Worm (Caenorhabditis elegans): ENCODE data around the gene C17C3.15.

Gene C17C3.15

ce11 chrII:5603194-5603593 is 32.7 kb downstream of the C17C3.15 start, which contains the start of gene C17G10.6:
Gene C17G10.6 (minus strand): TSS chrII:5603294.
- no peak for TF ChIP-seq dao-5 (tag; optimal IDR thresholded peaks at IDR 0.05)
- TF ChIP-seq him-1 (tag; optimal IDR thresholded peaks at IDR 0.05), result no peak
- TF ChIP-seq W03F9.2 (tag; optimal IDR thresholded peaks at IDR 0.05), result no peak

DNA sequence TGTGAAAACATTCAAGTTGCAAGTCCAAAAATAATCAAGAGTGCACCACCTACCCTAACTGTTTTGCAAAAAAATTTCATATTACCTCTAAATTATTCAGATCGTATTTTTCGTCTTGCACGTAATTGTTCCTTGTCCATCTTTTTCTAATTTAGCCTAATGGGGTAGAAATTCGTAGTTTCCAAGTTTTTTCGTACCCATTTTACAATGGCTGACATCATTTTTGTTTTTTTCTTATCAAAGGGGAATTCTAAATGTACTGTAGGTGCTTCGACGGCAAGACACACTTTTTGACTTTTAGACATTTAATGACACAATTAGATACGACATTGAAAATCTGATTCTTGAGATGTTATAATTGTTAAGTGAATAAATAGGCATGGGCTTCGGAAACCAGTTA is 34.0 kb downstream of the C17C3.15 start:
- TF ChIP-seq dao-5 (tag; optimal IDR thresholded peaks at IDR 0.05) (no peak), him-1 (tag; optimal IDR thresholded peaks at IDR 0.05) (no peak), W03F9.2 (tag; optimal IDR thresholded peaks at IDR 0.05) (no peak)

- TF ChIP-seq him-1 (tag; optimal IDR thresholded peaks at IDR 0.05), result no peak
- TF ChIP-seq dao-5 (tag; optimal IDR thresholded peaks at IDR 0.05), result no peak
- no peak for TF ChIP-seq W03F9.2 (tag; optimal IDR thresholded peaks at IDR 0.05)
Measured at ce11 chrII:5605538-5605945, 35.1 kb downstream of the C17C3.15 start.

DNA sequence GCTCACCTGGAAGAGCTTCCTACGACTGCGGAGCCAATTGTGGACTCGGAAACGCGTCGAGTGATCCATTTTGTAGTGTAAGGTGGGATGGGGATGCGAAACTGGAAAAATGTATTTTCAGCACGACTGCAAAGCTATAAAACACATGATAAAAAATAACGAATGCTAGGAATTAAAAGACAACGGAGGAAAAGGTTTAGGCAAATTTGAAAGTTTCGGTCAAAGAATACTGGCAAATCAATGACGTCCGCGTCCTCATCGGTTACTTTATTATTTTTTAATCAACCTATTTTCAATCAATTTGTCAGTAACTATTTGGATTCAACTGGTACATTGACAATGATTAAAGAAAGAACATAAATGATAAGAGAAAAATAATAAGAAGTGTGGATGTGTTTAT is 37.3 kb downstream of the C17C3.15 start, which contains the start of gene C17G10.7:
Gene C17G10.7, minus strand, starts transcription at position 101 of the 400 bp plus-strand sequence.
- TF ChIP-seq him-1 (tag; optimal IDR thresholded peaks at IDR 0.05), result no peak
- no peak for TF ChIP-seq dao-5 (tag; optimal IDR thresholded peaks at IDR 0.05)
- TF ChIP-seq W03F9.2 (tag; optimal IDR thresholded peaks at IDR 0.05), result no peak

- TF ChIP-seq him-1 (tag; optimal IDR thresholded peaks at IDR 0.05) (no peak), dao-5 (tag; optimal IDR thresholded peaks at IDR 0.05) (no peak), W03F9.2 (tag; optimal IDR thresholded peaks at IDR 0.05) (no peak)
Measured at ce11 chrII:5619298-5619697, 48.8 kb downstream of the C17C3.15 start, which contains the start of gene dhs-6. Gene dhs-6 (minus strand): TSS chrII:5619319.

All from whole organism, L4/young adult.